Fruit fly (Drosophila melanogaster): Measurements from ENCODE around the gene CG44954.

Gene CG44954

dm6 chr3R:30570554-30571141 lies 51.1 kb downstream of the CG44954 start (continued):
- peak; percentile 72 for TF ChIP-seq Oaz (GFP tag; IDR thresholded peaks at IDR 0.05)
- TF ChIP-seq Aef1 (GFP tag; IDR thresholded peaks at IDR 0.05) = peak; percentile 57; the same call in 2 of the 3 replicates
- peak; percentile 71 for TF ChIP-seq jing (GFP tag; optimal IDR thresholded peaks at IDR 0.05)
- no peak for TF ChIP-seq h (optimal IDR thresholded peaks at IDR 0.05)
- peak; percentile 54 for TF ChIP-seq CG3281 (GFP tag; optimal IDR thresholded peaks at IDR 0.05)
- TF ChIP-seq caup (GFP tag; optimal IDR thresholded peaks at IDR 0.05; ENCODE audit: severe bottlenecking) = peak; percentile 59
- TF ChIP-seq Spps (tag; optimal IDR thresholded peaks at IDR 0.05) = peak; percentile 71
- no peak for TF ChIP-seq CG7271 (tag; optimal IDR thresholded peaks at IDR 0.05)
- TF ChIP-seq Doc3 (GFP tag; IDR thresholded peaks at IDR 0.05; ENCODE audit: partially characterized antibody) = no peak
- TF ChIP-seq CG2712 (tag; optimal IDR thresholded peaks at IDR 0.05) = peak; percentile 90
- no peak for TF ChIP-seq CG34224 (GFP tag; IDR thresholded peaks at IDR 0.05; ENCODE audit: partially characterized antibody)
